Worm (Caenorhabditis elegans): ENCODE measurements around the gene hrpf-2.

Gene hrpf-2

ce11 chrIV:6415149-6415548 is 38.8 kb upstream of the hrpf-2 start, which contains the start of gene exos-2:
exos-2 (plus strand) TSS chrIV:6415478.
- TF ChIP-seq unc-62 (GFP tag; optimal IDR thresholded peaks at IDR 0.05) (no peak), T26A5.8 (tag; optimal IDR thresholded peaks at IDR 0.05) (no peak), tbx-9 (tag; optimal IDR thresholded peaks at IDR 0.05; ENCODE audit: borderline replicate concordance) (no peak), rpc-1 (optimal IDR thresholded peaks at IDR 0.05) (no peak), rpc-1 (tag; optimal IDR thresholded peaks at IDR 0.05) (no peak), fkh-3 (tag; optimal IDR thresholded peaks at IDR 0.05) (no peak), lin-40 (tag; optimal IDR thresholded peaks at IDR 0.05) (no peak), ceh-91 (GFP tag; IDR thresholded peaks at IDR 0.05) (no peak), attf-3 (GFP tag; conservative IDR thresholded peaks at IDR 0.05) (peak; percentile 97), lsy-27 (tag; optimal IDR thresholded peaks at IDR 0.05; ENCODE audit: borderline replicate concordance, insufficient read depth) (no peak), F33H1.4 (GFP tag; IDR thresholded peaks at IDR 0.05) (peak; percentile 34; the same call in 1 of the 2 replicates), rec-8 (tag; optimal IDR thresholded peaks at IDR 0.05) (no peak), nfya-2 (GFP tag; IDR thresholded peaks at IDR 0.05) (no peak), efl-1 (GFP tag; optimal IDR thresholded peaks at IDR 0.05) (peak; percentile 75), F52B5.7 (tag; optimal IDR thresholded peaks at IDR 0.05) (no peak), dpl-1 (GFP tag; optimal IDR thresholded peaks at IDR 0.05) (peak; percentile 72), F22D6.2 (tag; optimal IDR thresholded peaks at IDR 0.05) (no peak), attf-6 (GFP tag; IDR thresholded peaks at IDR 0.05) (no peak), egrh-3 (GFP tag; IDR thresholded peaks at IDR 0.05) (no peak), Y56A3A.18 (GFP tag; IDR thresholded peaks at IDR 0.05) (no peak), K12H6.12 (tag; optimal IDR thresholded peaks at IDR 0.05) (no peak), madf-8 (GFP tag; conservative IDR thresholded peaks at IDR 0.05) (no peak), C06A6.2 (GFP tag; conservative IDR thresholded peaks at IDR 0.05) (no peak), madf-3 (GFP tag; IDR thresholded peaks at IDR 0.05) (no peak), repo-1 (tag; optimal IDR thresholded peaks at IDR 0.05) (no peak), aptf-2 (GFP tag; conservative IDR thresholded peaks at IDR 0.05) (no peak), B0019.2 (GFP tag; conservative IDR thresholded peaks at IDR 0.05) (no peak), tbp1 (GFP tag; optimal IDR thresholded peaks at IDR 0.05) (peak; percentile 12), lin-35 (GFP tag; optimal IDR thresholded peaks at IDR 0.05) (peak in 1 of 3 experiments; percentile 79), B0336.3 (GFP tag; IDR thresholded peaks at IDR 0.05) (no peak), F55B11.4 (tag; optimal IDR thresholded peaks at IDR 0.05; ENCODE audit: borderline replicate concordance, insufficient read depth) (no peak), snpc-4 (GFP tag; optimal IDR thresholded peaks at IDR 0.05) (no peak), snpc-4 (tag; optimal IDR thresholded peaks at IDR 0.05) (peak in 3 of 4 experiments; percentile 60 to 71 (median 62)), hlh-12 (tag; optimal IDR thresholded peaks at IDR 0.05) (no peak), B0261.1 (tag; optimal IDR thresholded peaks at IDR 0.05) (no peak), lsl-1 (GFP tag; optimal IDR thresholded peaks at IDR 0.05) (no peak), Y53G8AR.9 (GFP tag; conservative IDR thresholded peaks at IDR 0.05) (no peak), somi-1 (GFP tag; optimal IDR thresholded peaks at IDR 0.05) (no peak), ZK185.1 (tag; optimal IDR thresholded peaks at IDR 0.05; ENCODE audit: poor library complexity, severe bottlenecking) (no peak), F37B4.10 (GFP tag; IDR thresholded peaks at IDR 0.05) (no peak)

ce11 chrIV:6413482-6413881 is 37.2 kb upstream of the hrpf-2 start, which contains the start of gene nlp-71:
nlp-71 (minus strand) TSS chrIV:6413582.
- TF ChIP-seq mel-28 (tag; optimal IDR thresholded peaks at IDR 0.05; ENCODE audit: borderline replicate concordance) = no peak
- TF ChIP-seq ets-4 (GFP tag; optimal IDR thresholded peaks at IDR 0.05) = no peak
- no peak for TF ChIP-seq snpc-4 (GFP tag; optimal IDR thresholded peaks at IDR 0.05)
- TF ChIP-seq snpc-4 (tag; optimal IDR thresholded peaks at IDR 0.05) = no peak
- TF ChIP-seq C06A6.2 (GFP tag; conservative IDR thresholded peaks at IDR 0.05) = no peak
- no peak for TF ChIP-seq lsy-27 (tag; optimal IDR thresholded peaks at IDR 0.05; ENCODE audit: borderline replicate concordance, insufficient read depth)
- no peak for TF ChIP-seq aptf-2 (GFP tag; conservative IDR thresholded peaks at IDR 0.05)
- TF ChIP-seq xnd-1 (tag; optimal IDR thresholded peaks at IDR 0.05) = no peak
- TF ChIP-seq repo-1 (tag; optimal IDR thresholded peaks at IDR 0.05) = no peak
- no peak for TF ChIP-seq T07F8.4 (tag; optimal IDR thresholded peaks at IDR 0.05)
- no peak for TF ChIP-seq F33H1.4 (GFP tag; IDR thresholded peaks at IDR 0.05)
- no peak for TF ChIP-seq lin-35 (GFP tag; optimal IDR thresholded peaks at IDR 0.05)
- no peak for TF ChIP-seq lag-1 (GFP tag; IDR thresholded peaks at IDR 0.05)
- no peak for TF ChIP-seq nhr-80 (tag; optimal IDR thresholded peaks at IDR 0.05)
- no peak for TF ChIP-seq ztf-6 (GFP tag; IDR thresholded peaks at IDR 0.05)
- no peak for TF ChIP-seq lin-40 (tag; optimal IDR thresholded peaks at IDR 0.05)
- no peak for TF ChIP-seq F23B12.7 (tag; optimal IDR thresholded peaks at IDR 0.05; ENCODE audit: insufficient read depth)
- TF ChIP-seq zfh-2 (GFP tag; conservative IDR thresholded peaks at IDR 0.05) = no peak
